Fruit fly (Drosophila melanogaster) whole organism: ENCODE measurements around the gene ND-24L.

ENCODE experiments used
- CG8478 ChIP-seq: fragments of >200 bp; optimal IDR thresholded peaks from 2 replicates; lab custom pipeline; 2018; ENCODE audit warnings: inconsistent platforms
- Dll ChIP-seq: fragments of >200 bp; optimal IDR thresholded peaks from 2 replicates; lab custom pipeline; 2017
- EcR ChIP-seq, 2 experiments: fragments of >200 bp; optimal IDR thresholded peaks; 2 replicates each; lab custom pipeline; 2017; ENCODE audit warnings: missing biosample characterization in 2 of 2, missing genetic modification characterization in 2 of 2, missing genetic modification reagents in 2 of 2
- pan ChIP-seq: fragments of >200 bp; optimal IDR thresholded peaks from 2 replicates; lab custom pipeline; 2017
- psq ChIP-seq: fragments of >200 bp; optimal IDR thresholded peaks from 2 replicates; lab custom pipeline; 2017
- usp ChIP-seq: fragments of >200 bp; optimal IDR thresholded peaks from 2 replicates; lab custom pipeline; 2017; ENCODE audit warnings: missing biosample characterization, missing genetic modification characterization, mixed read lengths

dm6 chr3L:17344596-17344995 is 24.0 kb upstream of the ND-24L start, which contains the start of gene brv2:
- TF ChIP-seq CG8478 (lab: Kevin White, UChicago) (no peak), EcR (GFP tag; optimal IDR thresholded peaks at IDR 0.05; lab: Kevin White, UChicago) (no peak), pan (no peak), psq (lab: Kevin White, UChicago) (no peak), Dll (lab: Kevin White, UChicago) (no peak), usp (GFP tag; lab: Kevin White, UChicago) (no peak)
